Fruit fly (Drosophila melanogaster) whole organism, embryonic: Measurements from ENCODE around the gene spn-B.
A peak's percentile ranks its signal among the peaks of the same experiment; 100 is the strongest.

Experiments
- CG10321 ChIP-seq: fragments of 200-800 bp; sonication (Bioruptor generic); IDR thresholded peaks from 2 replicates; pipeline ENCODE4 v1.3.6; 2022; ENCODE audit warnings: missing biosample characterization, missing genetic modification characterization
- CG13287 ChIP-seq: fragments of 200-800 bp; sonication (Bioruptor generic); IDR thresholded peaks from 2 replicates; pipeline ENCODE4 v1.3.6; 2022; ENCODE audit warnings: missing biosample characterization, missing genetic modification characterization; ENCODE audit not compliant: partially characterized antibody
- CG15601 ChIP-seq: fragments of 200-800 bp; sonication (Bioruptor generic); optimal IDR thresholded peaks from 3 replicates; lab custom pipeline; 2019; ENCODE audit warnings: missing biosample characterization, mild to moderate bottlenecking, missing genetic modification characterization, moderate library complexity
- CG15696 ChIP-seq: fragments of 200-800 bp; sonication (Bioruptor generic); optimal IDR thresholded peaks from 2 replicates; lab custom pipeline; 2019; ENCODE audit warnings: missing biosample characterization, mild to moderate bottlenecking, missing genetic modification characterization, moderate library complexity
- CG17612 ChIP-seq: fragments of 200-800 bp; sonication (Bioruptor generic); IDR thresholded peaks from 2 replicates; pipeline ENCODE4 v1.3.6; 2022; ENCODE audit warnings: missing biosample characterization, missing genetic modification characterization
- CG1792 ChIP-seq: fragments of 200-800 bp; sonication (Bioruptor generic); optimal IDR thresholded peaks from 2 replicates; lab custom pipeline; 2016; ENCODE audit warnings: missing biosample characterization, missing genetic modification characterization
- CG2116 ChIP-seq: fragments of 200-800 bp; sonication (Bioruptor generic); optimal IDR thresholded peaks from 3 replicates; lab custom pipeline; 2018; ENCODE audit warnings: missing biosample characterization, mild to moderate bottlenecking, missing genetic modification characterization
- CG30431 ChIP-seq: fragments of 200-800 bp; sonication (Bioruptor generic); optimal IDR thresholded peaks from 2 replicates; lab custom pipeline; 2017; ENCODE audit warnings: missing biosample characterization, missing genetic modification characterization
- CG31224 ChIP-seq: fragments of 200-800 bp; sonication (Bioruptor generic); IDR thresholded peaks from 2 replicates; pipeline ENCODE4 v1.3.6; 2022; ENCODE audit warnings: missing biosample characterization, missing genetic modification characterization
- CG31365 ChIP-seq: fragments of 200-800 bp; sonication (Bioruptor generic); optimal IDR thresholded peaks from 2 replicates; lab custom pipeline; 2018; ENCODE audit warnings: missing biosample characterization, mild to moderate bottlenecking, missing genetic modification characterization
- CG3281 ChIP-seq: fragments of 200-800 bp; sonication (Bioruptor generic); optimal IDR thresholded peaks from 3 replicates; lab custom pipeline; 2017; ENCODE audit warnings: missing biosample characterization, mild to moderate bottlenecking, missing genetic modification characterization
- CG42726 ChIP-seq: fragments of 200-800 bp; sonication (Bioruptor generic); IDR thresholded peaks from 2 replicates; pipeline ENCODE4 v1.3.6; 2022; ENCODE audit warnings: missing biosample characterization, missing genetic modification characterization; ENCODE audit not compliant: partially characterized antibody
- CG6689 ChIP-seq: fragments of 200-800 bp; sonication (Bioruptor generic); IDR thresholded peaks from 2 replicates; pipeline ENCODE4 v1.3.6; 2022; ENCODE audit warnings: missing biosample characterization, missing genetic modification characterization
- CG8478 ChIP-seq: fragments of >200 bp; optimal IDR thresholded peaks from 2 replicates; lab custom pipeline; 2018
- CG9437 ChIP-seq: fragments of 200-800 bp; sonication (Bioruptor generic); optimal IDR thresholded peaks from 2 replicates; lab custom pipeline; 2018; ENCODE audit warnings: missing biosample characterization, mild to moderate bottlenecking, missing genetic modification characterization
- CG9932 ChIP-seq: fragments of 200-800 bp; sonication (Bioruptor generic); IDR thresholded peaks from 2 replicates; pipeline ENCODE4 v1.3.6; 2022; ENCODE audit warnings: missing biosample characterization, missing genetic modification characterization
- D ChIP-seq, 2 experiments: fragments of 200-800 bp in 1 of 2; fragments of >200 bp in 1 of 2; sonication (Bioruptor generic) in 1 of 2; optimal IDR thresholded peaks; 2 replicates in 1 of 2; 3 replicates in 1 of 2; lab custom pipeline; 2017; ENCODE audit warnings: mild to moderate bottlenecking in 1 of 2, missing biosample characterization in 1 of 2, missing genetic modification characterization in 1 of 2, missing genetic modification reagents in 1 of 2
- D19B ChIP-seq: fragments of 200-800 bp; sonication (Bioruptor generic); optimal IDR thresholded peaks from 2 replicates; lab custom pipeline; 2017; ENCODE audit warnings: missing biosample characterization, mild to moderate bottlenecking, missing genetic modification characterization
- Dbx ChIP-seq: fragments of 200-800 bp; sonication (Bioruptor generic); IDR thresholded peaks from 3 replicates; pipeline ENCODE4 v1.3.6; 2022; ENCODE audit warnings: missing biosample characterization, missing genetic modification characterization
- Elba2 ChIP-seq: fragments of 200-800 bp; sonication (Bioruptor generic); optimal IDR thresholded peaks from 3 replicates; lab custom pipeline; 2016; ENCODE audit warnings: missing biosample characterization, missing genetic modification characterization
- Gug ChIP-seq: fragments of 200-800 bp; sonication (Bioruptor generic); IDR thresholded peaks from 4 replicates; pipeline ENCODE4 v1.3.6; 2022; ENCODE audit warnings: missing biosample characterization, missing genetic modification characterization
- HLH3B ChIP-seq: fragments of 200-800 bp; sonication (Bioruptor generic); IDR thresholded peaks from 2 replicates; pipeline ENCODE4 v1.3.6; 2022; ENCODE audit warnings: missing biosample characterization, missing genetic modification characterization
- Lpt ChIP-seq: fragments of >200 bp; optimal IDR thresholded peaks from 2 replicates; lab custom pipeline; 2018; ENCODE audit warnings: missing biosample characterization, missing genetic modification characterization
- Ravus ChIP-seq: fragments of 200-800 bp; sonication (Bioruptor generic); IDR thresholded peaks from 2 replicates; pipeline ENCODE4 v1.3.6; 2022; ENCODE audit warnings: missing biosample characterization, missing genetic modification characterization
- Side ChIP-seq: fragments of 200-800 bp; sonication (Bioruptor generic); optimal IDR thresholded peaks from 2 replicates; lab custom pipeline; 2016; ENCODE audit warnings: missing biosample characterization, missing genetic modification characterization
- TFAM ChIP-seq: fragments of 200-800 bp; sonication (Bioruptor generic); optimal IDR thresholded peaks from 2 replicates; lab custom pipeline; 2017; ENCODE audit warnings: missing biosample characterization, missing genetic modification characterization, inconsistent platforms
- Tbp ChIP-seq: fragments of >200 bp; optimal IDR thresholded peaks from 2 replicates; lab custom pipeline; 2018; ENCODE audit warnings: missing biosample characterization, missing genetic modification characterization
- Xrp1 ChIP-seq: fragments of 200-800 bp; sonication (Bioruptor generic); IDR thresholded peaks from 2 replicates; pipeline ENCODE4 v1.3.6; 2022; ENCODE audit warnings: missing biosample characterization, missing genetic modification characterization
- ase ChIP-seq: fragments of 200-800 bp; sonication (Bioruptor generic); IDR thresholded peaks from 3 replicates; pipeline ENCODE4 v1.3.6; 2022; ENCODE audit warnings: missing biosample characterization, missing genetic modification characterization
- br ChIP-seq: fragments of >200 bp; optimal IDR thresholded peaks from 2 replicates; lab custom pipeline; 2017
- cas ChIP-seq: fragments of 200-800 bp; sonication (Bioruptor generic); IDR thresholded peaks from 2 replicates; pipeline ENCODE4 v1.3.6; 2022; ENCODE audit warnings: missing biosample characterization, missing genetic modification characterization
- disco-r ChIP-seq: fragments of 200-800 bp; sonication (Bioruptor generic); optimal IDR thresholded peaks from 2 replicates; lab custom pipeline; 2016; ENCODE audit warnings: missing biosample characterization, missing genetic modification characterization
- eyg ChIP-seq: fragments of 200-800 bp; sonication (Bioruptor generic); optimal IDR thresholded peaks from 3 replicates; lab custom pipeline; 2016; ENCODE audit warnings: missing biosample characterization, missing genetic modification characterization
- fd102C ChIP-seq: fragments of 200-800 bp; sonication (Bioruptor generic); optimal IDR thresholded peaks from 2 replicates; lab custom pipeline; 2018; ENCODE audit warnings: missing biosample characterization, mild to moderate bottlenecking, missing genetic modification characterization, moderate library complexity
- fd64A ChIP-seq: fragments of 200-800 bp; sonication (Bioruptor generic); optimal IDR thresholded peaks from 3 replicates; lab custom pipeline; 2018; ENCODE audit warnings: missing biosample characterization, mild to moderate bottlenecking, missing genetic modification characterization
- gt ChIP-seq: fragments of 200-800 bp; sonication (Bioruptor generic); IDR thresholded peaks from 2 replicates; pipeline ENCODE4 v1.3.6; 2022; ENCODE audit warnings: missing biosample characterization, missing genetic modification characterization
- her ChIP-seq: fragments of 200-800 bp; sonication (Bioruptor generic); optimal IDR thresholded peaks from 2 replicates; lab custom pipeline; 2016; ENCODE audit warnings: missing biosample characterization, missing genetic modification characterization
- jigr1 ChIP-seq: fragments of 200-800 bp; sonication (Bioruptor generic); IDR thresholded peaks from 3 replicates; pipeline ENCODE4 v1.3.6; 2022; ENCODE audit warnings: missing biosample characterization, missing genetic modification characterization
- mirr ChIP-seq: fragments of 200-800 bp; sonication (Bioruptor generic); optimal IDR thresholded peaks from 3 replicates; lab custom pipeline; 2018; ENCODE audit warnings: missing biosample characterization, mild to moderate bottlenecking, missing genetic modification characterization
- mld ChIP-seq: fragments of 200-800 bp; sonication (Bioruptor generic); IDR thresholded peaks from 3 replicates; pipeline ENCODE4 v1.3.6; 2022; ENCODE audit warnings: missing biosample characterization, missing genetic modification characterization; ENCODE audit not compliant: partially characterized antibody
- nerfin-1 ChIP-seq: fragments of 200-800 bp; sonication (Bioruptor generic); optimal IDR thresholded peaks from 3 replicates; lab custom pipeline; 2019; ENCODE audit warnings: missing biosample characterization, mild to moderate bottlenecking, missing genetic modification characterization, moderate library complexity
- ranshi ChIP-seq: fragments of 200-800 bp; sonication (Bioruptor generic); IDR thresholded peaks from 2 replicates; pipeline ENCODE4 v1.3.6; 2022; ENCODE audit warnings: missing biosample characterization, missing genetic modification characterization
- run ChIP-seq: fragments of 200-800 bp; sonication (Bioruptor generic); optimal IDR thresholded peaks from 3 replicates; lab custom pipeline; 2018; ENCODE audit warnings: missing biosample characterization, mild to moderate bottlenecking, missing genetic modification characterization
- scrt ChIP-seq: fragments of 200-800 bp; sonication (Bioruptor generic); optimal IDR thresholded peaks from 2 replicates; lab custom pipeline; 2018; ENCODE audit warnings: missing biosample characterization, mild to moderate bottlenecking, missing genetic modification characterization, moderate library complexity
- sima ChIP-seq: fragments of 200-800 bp; sonication (Bioruptor generic); optimal IDR thresholded peaks from 2 replicates; lab custom pipeline; 2016; ENCODE audit warnings: missing biosample characterization, missing genetic modification characterization
- sqz ChIP-seq: fragments of 200-800 bp; sonication (Bioruptor generic); optimal IDR thresholded peaks from 3 replicates; lab custom pipeline; 2018; ENCODE audit warnings: missing biosample characterization, mild to moderate bottlenecking, missing genetic modification characterization
- tup ChIP-seq: fragments of 200-800 bp; sonication (Bioruptor generic); optimal IDR thresholded peaks from 2 replicates; lab custom pipeline; 2016; ENCODE audit warnings: missing biosample characterization, mild to moderate bottlenecking, missing genetic modification characterization, moderate library complexity
- unc-4 ChIP-seq: fragments of 200-800 bp; sonication (Bioruptor generic); IDR thresholded peaks from 2 replicates; pipeline ENCODE4 v1.3.6; 2022; ENCODE audit warnings: missing biosample characterization, missing genetic modification characterization; ENCODE audit not compliant: partially characterized antibody
- wek ChIP-seq: fragments of 200-800 bp; sonication (Bioruptor generic); optimal IDR thresholded peaks from 3 replicates; lab custom pipeline; 2018; ENCODE audit warnings: missing biosample characterization, mild to moderate bottlenecking, missing genetic modification characterization, moderate library complexity
- zf30C ChIP-seq: fragments of 200-800 bp; sonication (Bioruptor generic); optimal IDR thresholded peaks from 3 replicates; lab custom pipeline; 2018; ENCODE audit warnings: missing biosample characterization, mild to moderate bottlenecking, missing genetic modification characterization

Gene spn-B

DNA sequence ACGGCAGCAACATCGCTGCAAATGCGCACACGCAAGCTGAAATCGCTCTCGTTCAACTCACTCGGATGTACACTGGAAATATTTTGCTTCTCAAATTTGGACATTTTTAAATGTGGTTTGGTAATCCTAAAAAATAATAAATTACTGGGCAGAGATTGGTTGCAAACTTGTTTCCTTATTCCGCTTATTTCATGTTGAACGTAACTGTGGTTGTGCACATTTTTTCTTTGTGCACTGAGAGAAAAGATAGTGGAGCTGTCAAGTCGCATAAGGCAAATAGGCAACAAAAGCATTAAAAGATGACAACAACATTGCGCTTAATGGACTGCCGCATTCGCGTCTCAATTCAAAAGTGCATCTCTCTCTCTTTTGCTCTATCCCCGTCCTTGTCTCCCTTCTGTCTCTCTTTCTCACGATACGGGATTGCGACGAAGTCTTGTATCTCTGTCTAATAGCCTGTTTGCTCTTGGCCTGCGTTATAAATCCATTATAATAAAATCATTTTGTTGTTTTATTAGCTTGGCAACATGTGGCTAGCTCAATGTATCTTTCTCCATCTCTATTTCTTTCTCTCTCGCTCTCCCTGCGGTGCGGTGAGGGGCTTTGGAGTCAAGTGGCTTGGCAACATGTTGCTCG is 45.5 kb downstream of the spn-B start (continued):
- TF ChIP-seq Lpt (GFP tag; lab: Kevin White, UChicago) (no peak), CG2116 (GFP tag; lab: Kevin White, UChicago) (peak; percentile 66), tup (peak; percentile 94), wek (GFP tag; lab: Kevin White, UChicago) (peak; percentile 78), nerfin-1 (tag; lab: Kevin White, UChicago) (peak; percentile 87), CG30431 (GFP tag; lab: Kevin White, UChicago) (peak; percentile 95), HLH3B (peak; percentile 89), D19B (peak; percentile 72), CG13287 (no peak), CG10321 (GFP tag; lab: Robert Waterston, UW) (peak; percentile 78), scrt (GFP tag; lab: Kevin White, UChicago) (peak; percentile 59), sima (GFP tag; lab: Kevin White, UChicago) (peak; percentile 82), CG15696 (peak; percentile 23), Tbp (GFP tag; lab: Kevin White, UChicago) (no peak), Dbx (GFP tag; lab: Robert Waterston, UW) (peak; percentile 75; the same call in 2 of the 3 replicates), mirr (GFP tag; lab: Kevin White, UChicago) (peak; percentile 16), ranshi (GFP tag; lab: Robert Waterston, UW) (peak; percentile 69), Xrp1 (GFP tag; lab: Robert Waterston, UW) (peak; percentile 86), her (GFP tag; lab: Kevin White, UChicago) (peak; percentile 91), TFAM (GFP tag; lab: Kevin White, UChicago) (peak; percentile 64), mld (GFP tag; lab: Robert Waterston, UW) (no peak), CG31224 (peak; percentile 70), cas (GFP tag; lab: Robert Waterston, UW) (no peak), gt (peak; percentile 48; the same call in 1 of the 2 replicates), CG8478 (peak; percentile 80), Side (GFP tag; lab: Kevin White, UChicago) (peak; percentile 75), CG6689 (GFP tag; lab: Robert Waterston, UW) (peak; percentile 88), Elba2 (GFP tag; lab: Kevin White, UChicago) (peak; percentile 26), sqz (GFP tag; lab: Kevin White, UChicago) (peak; percentile 65), fd64A (GFP tag; lab: Kevin White, UChicago) (no peak), run (peak; percentile 67), zf30C (GFP tag; lab: Kevin White, UChicago) (peak; percentile 78), CG9932 (GFP tag; lab: Robert Waterston, UW) (peak; percentile 90), CG15601 (tag; lab: Kevin White, UChicago) (peak; percentile 90), disco-r (GFP tag; lab: Kevin White, UChicago) (peak; percentile 85), CG3281 (GFP tag; lab: Kevin White, UChicago) (peak; percentile 76), Ravus (peak; percentile 83), CG17612 (GFP tag; lab: Robert Waterston, UW) (no peak), ase (GFP tag; lab: Robert Waterston, UW) (peak; percentile 91), br (lab: Kevin White, UChicago) (no peak), eyg (GFP tag; lab: Kevin White, UChicago) (peak; percentile 83), Gug (GFP tag; lab: Robert Waterston, UW) (peak; percentile 63; the same call in 2 of the 4 replicates), CG9437 (GFP tag; lab: Kevin White, UChicago) (peak; percentile 89), CG42726 (no peak), D (optimal IDR thresholded peaks at IDR 0.05; lab: Kevin White, UChicago) (no peak), D (GFP tag; optimal IDR thresholded peaks at IDR 0.05; lab: Kevin White, UChicago) (peak; percentile 87), CG31365 (tag; lab: Kevin White, UChicago) (no peak), CG1792 (GFP tag; lab: Kevin White, UChicago) (peak; percentile 75), fd102C (no peak), unc-4 (GFP tag; lab: Robert Waterston, UW) (no peak), jigr1 (GFP tag; lab: Robert Waterston, UW) (peak; percentile 77; the same call in 2 of the 3 replicates)
